Worm (Caenorhabditis elegans) whole organism, young adult: ENCODE measurements around the gene F40G9.6.

Source experiments
- athp-1 ChIP-seq: sonication (generic microtip); optimal IDR thresholded peaks from 2 replicates; lab custom pipeline; 2017; ENCODE audit warnings: mild to moderate bottlenecking, missing genetic modification characterization, missing compliant biosample characterization
- attf-3 ChIP-seq: fragments of 200-800 bp; sonication (Bioruptor generic); conservative IDR thresholded peaks from 2 replicates; pipeline ENCODE4 v1.3.6; 2022; ENCODE audit warnings: missing genetic modification reagents, missing genetic modification characterization, missing compliant biosample characterization
- dox-1 ChIP-seq: fragments of 200-800 bp; sonication (Bioruptor generic); IDR thresholded peaks from 2 replicates; pipeline ENCODE4 v1.3.6; 2022; ENCODE audit warnings: missing genetic modification reagents, missing genetic modification characterization, missing compliant biosample characterization
- rpc-1 ChIP-seq, 2 experiments: fragments of 150-350 bp in 1 of 2; sonication (generic microtip) in 1 of 2; optimal IDR thresholded peaks; 2 replicates each; lab custom pipeline; 2014 to 2018; ENCODE audit warnings: missing biosample characterization in 1 of 2, missing genetic modification characterization in 1 of 2, missing genetic modification reagents in 1 of 2, missing genotype in 1 of 2
- unc-62 ChIP-seq: fragments of 150-350 bp; optimal IDR thresholded peaks from 2 replicates; lab custom pipeline; 2014; ENCODE audit warnings: missing biosample characterization, missing genetic modification reagents, missing genetic modification characterization

- TF ChIP-seq unc-62 (no peak), attf-3 (GFP tag; lab: Robert Waterston, UW) (no peak), athp-1 (tag; lab: Kevin White, UChicago) (no peak), dox-1 (GFP tag; lab: Robert Waterston, UW) (no peak), rpc-1 (optimal IDR thresholded peaks at IDR 0.05; lab: Kevin White, UChicago) (no peak), rpc-1 (tag; optimal IDR thresholded peaks at IDR 0.05; lab: Kevin White, UChicago) (no peak)
Observed at ce11 chrIII:209695-210091, 30.4 kb downstream of the F40G9.6 start, which contains the start of gene klp-20.
